Fruit fly (Drosophila melanogaster): ENCODE results near the gene CG1737.
A peak's percentile ranks its signal among the peaks of the same experiment; 100 is the strongest.

CG1737 gene

dm6 chrX:11374320-11374719 lies 23.9 kb downstream of the CG1737 start:
- no peak for TF ChIP-seq Clk (GFP tag; optimal IDR thresholded peaks at IDR 0.05)
- TF ChIP-seq CG33017 (tag; optimal IDR thresholded peaks at IDR 0.05): no peak
- TF ChIP-seq tj (GFP tag; optimal IDR thresholded peaks at IDR 0.05): peak; percentile 95

- TF ChIP-seq CG7045 (GFP tag; optimal IDR thresholded peaks at IDR 0.05) (peak; percentile 11), kay (GFP tag; ENCODE audit: borderline replicate concordance) (no peak), tj (GFP tag; optimal IDR thresholded peaks at IDR 0.05) (no peak), toe (GFP tag; optimal IDR thresholded peaks at IDR 0.05) (no peak), ovo (GFP tag; optimal IDR thresholded peaks at IDR 0.05) (no peak), cnc (optimal IDR thresholded peaks at IDR 0.05) (no peak), Mnt (GFP tag; optimal IDR thresholded peaks at IDR 0.05) (no peak), cic (GFP tag; optimal IDR thresholded peaks at IDR 0.05) (no peak), pad (GFP tag; optimal IDR thresholded peaks at IDR 0.05) (no peak), CG7101 (tag; optimal IDR thresholded peaks at IDR 0.05) (peak; percentile 72), CG1620 (GFP tag; optimal IDR thresholded peaks at IDR 0.05) (no peak), CG11617 (GFP tag; optimal IDR thresholded peaks at IDR 0.05) (no peak), CG33017 (tag; optimal IDR thresholded peaks at IDR 0.05) (peak; percentile 41), CG14711 (tag; optimal IDR thresholded peaks at IDR 0.05) (no peak), CG12768 (GFP tag; optimal IDR thresholded peaks at IDR 0.05) (no peak), Crg-1 (GFP tag; optimal IDR thresholded peaks at IDR 0.05) (no peak), Hr96 (GFP tag; optimal IDR thresholded peaks at IDR 0.05) (peak; percentile 9), bab1 (GFP tag; optimal IDR thresholded peaks at IDR 0.05) (no peak), Clk (GFP tag; optimal IDR thresholded peaks at IDR 0.05) (no peak), CG5204 (GFP tag; optimal IDR thresholded peaks at IDR 0.05) (peak; percentile 15)
These were observed 28.0 kb downstream of the CG1737 start for dm6 chrX:11378388-11378787.

dm6 chrX:11379139-11379538 lies 28.7 kb downstream of the CG1737 start:
- TF ChIP-seq kay (GFP tag; ENCODE audit: borderline replicate concordance) (no peak), CG1620 (GFP tag; optimal IDR thresholded peaks at IDR 0.05) (peak; percentile 39), bab1 (GFP tag; optimal IDR thresholded peaks at IDR 0.05) (peak; percentile 12), Crg-1 (GFP tag; optimal IDR thresholded peaks at IDR 0.05) (no peak), Mnt (GFP tag; optimal IDR thresholded peaks at IDR 0.05) (no peak), CG11617 (GFP tag; optimal IDR thresholded peaks at IDR 0.05) (no peak), CG33017 (tag; optimal IDR thresholded peaks at IDR 0.05) (peak; percentile 28), tj (GFP tag; optimal IDR thresholded peaks at IDR 0.05) (no peak), cnc (optimal IDR thresholded peaks at IDR 0.05) (no peak), CG5204 (GFP tag; optimal IDR thresholded peaks at IDR 0.05) (no peak), toe (GFP tag; optimal IDR thresholded peaks at IDR 0.05) (no peak), pad (GFP tag; optimal IDR thresholded peaks at IDR 0.05) (peak; percentile 28), Hr96 (GFP tag; optimal IDR thresholded peaks at IDR 0.05) (no peak), CG14711 (tag; optimal IDR thresholded peaks at IDR 0.05) (peak; percentile 60), CG7101 (tag; optimal IDR thresholded peaks at IDR 0.05) (peak; percentile 72)

dm6 chrX:11379747-11380146 lies 29.3 kb downstream of the CG1737 start:
- TF ChIP-seq CG7101 (tag; optimal IDR thresholded peaks at IDR 0.05) (peak; percentile 10), cic (GFP tag; optimal IDR thresholded peaks at IDR 0.05) (no peak), CG11617 (GFP tag; optimal IDR thresholded peaks at IDR 0.05) (no peak), CG1620 (GFP tag; optimal IDR thresholded peaks at IDR 0.05) (no peak)

- TF ChIP-seq Crg-1 (GFP tag; optimal IDR thresholded peaks at IDR 0.05) (no peak), pad (GFP tag; optimal IDR thresholded peaks at IDR 0.05) (no peak), toe (GFP tag; optimal IDR thresholded peaks at IDR 0.05) (no peak), bab1 (GFP tag; optimal IDR thresholded peaks at IDR 0.05) (no peak), Hr96 (GFP tag; optimal IDR thresholded peaks at IDR 0.05) (no peak), ovo (GFP tag; optimal IDR thresholded peaks at IDR 0.05) (no peak), CG1620 (GFP tag; optimal IDR thresholded peaks at IDR 0.05) (no peak), CG14711 (tag; optimal IDR thresholded peaks at IDR 0.05) (no peak), kay (GFP tag; ENCODE audit: borderline replicate concordance) (no peak), CG11617 (GFP tag; optimal IDR thresholded peaks at IDR 0.05) (no peak), CG33017 (tag; optimal IDR thresholded peaks at IDR 0.05) (no peak), CG12768 (GFP tag; optimal IDR thresholded peaks at IDR 0.05) (no peak), Clk (GFP tag; optimal IDR thresholded peaks at IDR 0.05) (no peak), CG7101 (tag; optimal IDR thresholded peaks at IDR 0.05) (no peak), CG7045 (GFP tag; optimal IDR thresholded peaks at IDR 0.05) (no peak), CG5204 (GFP tag; optimal IDR thresholded peaks at IDR 0.05) (no peak)
These were observed 32.2 kb downstream of the CG1737 start for dm6 chrX:11382588-11382987.

- TF ChIP-seq cnc (optimal IDR thresholded peaks at IDR 0.05) (no peak), CG7101 (tag; optimal IDR thresholded peaks at IDR 0.05) (no peak), Mnt (GFP tag; optimal IDR thresholded peaks at IDR 0.05) (no peak), cic (GFP tag; optimal IDR thresholded peaks at IDR 0.05) (no peak), Clk (GFP tag; optimal IDR thresholded peaks at IDR 0.05) (no peak), CG11617 (GFP tag; optimal IDR thresholded peaks at IDR 0.05) (no peak), tj (GFP tag; optimal IDR thresholded peaks at IDR 0.05) (no peak), Crg-1 (GFP tag; optimal IDR thresholded peaks at IDR 0.05) (no peak), CG33017 (tag; optimal IDR thresholded peaks at IDR 0.05) (no peak), bab1 (GFP tag; optimal IDR thresholded peaks at IDR 0.05) (no peak), CG7045 (GFP tag; optimal IDR thresholded peaks at IDR 0.05) (no peak), pad (GFP tag; optimal IDR thresholded peaks at IDR 0.05) (no peak), toe (GFP tag; optimal IDR thresholded peaks at IDR 0.05) (no peak), kay (GFP tag; ENCODE audit: borderline replicate concordance) (no peak), Hr96 (GFP tag; optimal IDR thresholded peaks at IDR 0.05) (no peak), CG12768 (GFP tag; optimal IDR thresholded peaks at IDR 0.05) (no peak), CG5204 (GFP tag; optimal IDR thresholded peaks at IDR 0.05) (no peak)
These were observed 33.1 kb downstream of the CG1737 start for dm6 chrX:11383530-11383929.

Data from whole organism, adult.